Fruit fly (Drosophila melanogaster): Measurements from ENCODE around the gene Syt12.

DNA sequence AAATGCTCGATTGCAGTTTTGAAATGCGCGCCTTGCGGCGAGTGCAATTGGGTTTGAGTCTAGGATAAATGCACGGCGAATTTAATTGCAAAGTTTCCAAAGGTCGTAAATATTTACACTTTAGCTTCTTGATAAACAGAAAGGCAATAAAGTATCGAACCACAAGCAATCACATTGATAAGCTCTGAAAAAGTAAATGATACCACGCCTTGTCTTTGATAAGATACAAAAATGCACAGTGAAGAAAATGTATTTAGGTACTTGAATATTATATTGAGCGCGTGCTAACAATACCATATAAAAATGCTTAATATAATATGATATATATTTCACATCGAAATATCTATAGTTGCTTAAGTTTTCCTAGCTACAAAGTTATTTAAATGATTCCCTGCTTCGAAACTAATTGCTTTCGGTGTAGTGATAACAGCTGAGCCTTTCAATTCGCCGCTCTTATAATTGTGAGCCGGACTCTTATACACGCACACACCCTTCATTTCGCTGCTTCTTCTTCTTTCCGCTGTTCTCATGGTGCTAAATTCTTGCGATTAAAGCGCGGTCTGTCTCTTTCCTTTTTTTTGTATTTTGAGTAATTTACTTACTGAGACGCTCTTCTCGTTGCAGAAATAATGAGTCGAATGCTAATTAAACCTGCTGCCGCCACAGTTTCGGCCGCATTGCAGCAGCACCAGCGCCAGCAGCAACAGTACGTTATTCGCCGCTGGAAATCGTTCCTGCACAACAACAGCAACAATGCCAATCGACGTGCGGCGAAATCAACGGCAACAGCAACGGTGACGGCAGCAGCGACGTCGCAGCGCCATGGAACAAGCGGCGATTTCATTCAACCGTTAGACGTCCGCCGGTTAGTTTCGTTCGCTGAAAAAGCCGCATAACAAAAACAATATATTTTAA, 14.4 kb downstream of the Syt12 start:
- TF ChIP-seq CTCF (optimal IDR thresholded peaks at IDR 0.05) (peak in 1 of 2 experiments; percentile 4), CG8478 (optimal IDR thresholded peaks at IDR 0.05) (no peak)
